Worm (Caenorhabditis elegans): ENCODE results near the gene ent-5.

- TF ChIP-seq pqm-1 (tag; optimal IDR thresholded peaks at IDR 0.05) (no peak), zip-5 (tag; optimal IDR thresholded peaks at IDR 0.05) (no peak), ceh-30 (tag; optimal IDR thresholded peaks at IDR 0.05) (no peak), npax-4 (tag; optimal IDR thresholded peaks at IDR 0.05) (no peak)
These were observed 9.7 kb upstream of the ent-5 start for ce11 chrX:4658706-4659105.
